Fruit fly (Drosophila melanogaster) whole organism, embryonic: ENCODE results near the gene Mical.

ENCODE experiments used
- C15 ChIP-seq: fragments of 200-800 bp; sonication (Bioruptor generic); IDR thresholded peaks from 3 replicates; pipeline ENCODE4 v1.3.6; 2022; ENCODE audit warnings: missing biosample characterization, missing genetic modification characterization
- CG10565 ChIP-seq: fragments of 200-800 bp; sonication (Bioruptor generic); optimal IDR thresholded peaks from 3 replicates; lab custom pipeline; 2016; ENCODE audit warnings: missing biosample characterization, mild to moderate bottlenecking, missing genetic modification characterization
- CG11560 ChIP-seq: fragments of 200-800 bp; sonication (Bioruptor generic); IDR thresholded peaks from 3 replicates; pipeline ENCODE4 v1.3.6; 2022; ENCODE audit warnings: missing biosample characterization, missing genetic modification characterization
- CG12942 ChIP-seq: fragments of 200-800 bp; sonication (Bioruptor generic); optimal IDR thresholded peaks from 3 replicates; lab custom pipeline; 2016; ENCODE audit warnings: missing biosample characterization, missing genetic modification characterization
- CG16813 ChIP-seq: fragments of 200-800 bp; sonication (Bioruptor generic); IDR thresholded peaks from 3 replicates; pipeline ENCODE4 v1.3.6; 2022; ENCODE audit warnings: missing biosample characterization, missing genetic modification characterization; ENCODE audit not compliant: partially characterized antibody
- CG1832 ChIP-seq: fragments of 200-800 bp; sonication (Bioruptor generic); optimal IDR thresholded peaks from 2 replicates; lab custom pipeline; 2017; ENCODE audit warnings: missing biosample characterization, mild to moderate bottlenecking, missing genetic modification characterization, inconsistent platforms
- CG31388 ChIP-seq: fragments of 200-800 bp; sonication (Bioruptor generic); optimal IDR thresholded peaks from 2 replicates; lab custom pipeline; 2016; ENCODE audit warnings: missing biosample characterization, missing genetic modification characterization
- CG33213 ChIP-seq: fragments of 200-800 bp; sonication (Bioruptor generic); optimal IDR thresholded peaks from 3 replicates; lab custom pipeline; 2016; ENCODE audit warnings: missing biosample characterization, missing genetic modification characterization
- CG34224 ChIP-seq: fragments of 200-800 bp; sonication (Bioruptor generic); IDR thresholded peaks from 3 replicates; pipeline ENCODE4 v1.3.6; 2022; ENCODE audit warnings: missing biosample characterization, missing genetic modification characterization; ENCODE audit not compliant: partially characterized antibody
- CG7556 ChIP-seq: fragments of 200-800 bp; sonication (Bioruptor generic); optimal IDR thresholded peaks from 2 replicates; lab custom pipeline; 2017; ENCODE audit warnings: missing biosample characterization, mild to moderate bottlenecking, missing genetic modification characterization
- CG8944 ChIP-seq: fragments of 200-800 bp; sonication (Bioruptor generic); optimal IDR thresholded peaks from 3 replicates; lab custom pipeline; 2016; ENCODE audit warnings: missing biosample characterization, missing genetic modification characterization
- CG9797 ChIP-seq: fragments of 200-800 bp; sonication (Bioruptor generic); optimal IDR thresholded peaks from 3 replicates; lab custom pipeline; 2018; ENCODE audit warnings: missing biosample characterization, mild to moderate bottlenecking, missing genetic modification characterization
- D19B ChIP-seq: fragments of 200-800 bp; sonication (Bioruptor generic); optimal IDR thresholded peaks from 2 replicates; lab custom pipeline; 2017; ENCODE audit warnings: missing biosample characterization, mild to moderate bottlenecking, missing genetic modification characterization
- Deaf1 ChIP-seq: fragments of 200-800 bp; optimal IDR thresholded peaks from 3 replicates; lab custom pipeline; 2019; ENCODE audit warnings: missing biosample characterization, mild to moderate bottlenecking, missing genetic modification characterization, moderate library complexity
- Gug ChIP-seq: fragments of 200-800 bp; sonication (Bioruptor generic); IDR thresholded peaks from 4 replicates; pipeline ENCODE4 v1.3.6; 2022; ENCODE audit warnings: missing biosample characterization, missing genetic modification characterization
- H2.0 ChIP-seq: fragments of 200-800 bp; sonication (Bioruptor generic); IDR thresholded peaks from 2 replicates; pipeline ENCODE4 v1.3.6; 2022; ENCODE audit warnings: missing biosample characterization, missing genetic modification characterization
- HLHmδ ChIP-seq: fragments of 200-800 bp; sonication (Bioruptor generic); optimal IDR thresholded peaks from 2 replicates; lab custom pipeline; 2018; ENCODE audit warnings: missing biosample characterization, mild to moderate bottlenecking, missing genetic modification characterization, moderate library complexity
- Hr3 ChIP-seq: fragments of 200-800 bp; sonication (Bioruptor generic); optimal IDR thresholded peaks from 3 replicates; lab custom pipeline; 2016; ENCODE audit warnings: missing biosample characterization, missing genetic modification characterization
- Jarid2 ChIP-seq: fragments of 200-800 bp; sonication (Bioruptor generic); optimal IDR thresholded peaks from 3 replicates; lab custom pipeline; 2017; ENCODE audit warnings: mild to moderate bottlenecking, missing biosample characterization, missing genetic modification reagents, missing genetic modification characterization
- NFAT ChIP-seq: fragments of 200-800 bp; sonication (Bioruptor generic); IDR thresholded peaks from 2 replicates; pipeline ENCODE4 v1.3.6; 2022; ENCODE audit warnings: missing biosample characterization, missing genetic modification characterization
- Ravus ChIP-seq: fragments of 200-800 bp; sonication (Bioruptor generic); IDR thresholded peaks from 2 replicates; pipeline ENCODE4 v1.3.6; 2022; ENCODE audit warnings: missing biosample characterization, missing genetic modification characterization
- Rfx ChIP-seq: fragments of 200-800 bp; sonication (Bioruptor generic); IDR thresholded peaks from 2 replicates; pipeline ENCODE4 v1.3.6; 2022; ENCODE audit warnings: missing biosample characterization, missing genetic modification characterization
- Rx ChIP-seq: fragments of 200-800 bp; sonication (Bioruptor generic); IDR thresholded peaks from 2 replicates; pipeline ENCODE4 v1.3.6; 2022; ENCODE audit warnings: missing biosample characterization, missing genetic modification characterization
- Taf1 ChIP-seq: fragments of 200-800 bp; sonication (Bioruptor generic); IDR thresholded peaks from 2 replicates; pipeline ENCODE4 v1.3.6; 2022; ENCODE audit warnings: missing biosample characterization, missing genetic modification characterization
- Trl ChIP-seq, 3 experiments: fragments of >200 bp in 2 of 3; fragments of 200-800 bp in 1 of 3; sonication (Bioruptor generic) in 1 of 3; optimal IDR thresholded peaks; 2 replicates in 1 of 3; 3 replicates in 2 of 3; lab custom pipeline; 2016 to 2017; ENCODE audit warnings: missing biosample characterization in 1 of 3, missing genetic modification characterization in 1 of 3
- ac ChIP-seq: fragments of 200-800 bp; sonication (Bioruptor generic); optimal IDR thresholded peaks from 3 replicates; lab custom pipeline; 2017; ENCODE audit warnings: missing biosample characterization, mild to moderate bottlenecking, missing genetic modification characterization
- al ChIP-seq: fragments of 200-800 bp; sonication (Bioruptor generic); IDR thresholded peaks from 2 replicates; pipeline ENCODE4 v1.3.6; 2022; ENCODE audit warnings: missing biosample characterization, missing genetic modification characterization
- amos ChIP-seq: fragments of 200-800 bp; sonication (Bioruptor generic); IDR thresholded peaks from 2 replicates; pipeline ENCODE4 v1.3.6; 2022; ENCODE audit warnings: missing biosample characterization, missing genetic modification characterization; ENCODE audit not compliant: partially characterized antibody
- bsh ChIP-seq, 2 experiments: fragments of 200-800 bp; sonication (Bioruptor generic); optimal IDR thresholded peaks; 2 replicates each; lab custom pipeline; 2017 to 2018; ENCODE audit warnings: mild to moderate bottlenecking in 2 of 2, missing biosample characterization in 2 of 2, missing genetic modification characterization in 2 of 2, moderate library complexity in 1 of 2
- cas ChIP-seq: fragments of 200-800 bp; sonication (Bioruptor generic); IDR thresholded peaks from 2 replicates; pipeline ENCODE4 v1.3.6; 2022; ENCODE audit warnings: missing biosample characterization, missing genetic modification characterization
- chinmo ChIP-seq: fragments of 200-800 bp; sonication (Bioruptor generic); IDR thresholded peaks from 4 replicates; pipeline ENCODE4 v1.3.6; 2022; ENCODE audit warnings: missing biosample characterization, missing genetic modification characterization; ENCODE audit not compliant: partially characterized antibody
- da ChIP-seq: fragments of 200-800 bp; sonication (Bioruptor generic); optimal IDR thresholded peaks from 2 replicates; lab custom pipeline; 2016; ENCODE audit warnings: missing biosample characterization, missing genetic modification characterization
- dimm ChIP-seq: fragments of 200-800 bp; sonication (Bioruptor generic); IDR thresholded peaks from 2 replicates; pipeline ENCODE4 v1.3.6; 2022; ENCODE audit warnings: missing biosample characterization, missing genetic modification characterization
- dpn ChIP-seq, 2 experiments: fragments of 200-800 bp; sonication (Bioruptor generic); optimal IDR thresholded peaks; 3 replicates each; lab custom pipeline; 2016; ENCODE audit warnings: missing biosample characterization in 2 of 2, missing genetic modification characterization in 2 of 2
- en ChIP-seq: fragments of 200-800 bp; sonication (Bioruptor generic); optimal IDR thresholded peaks from 2 replicates; lab custom pipeline; 2016; ENCODE audit warnings: missing biosample characterization, missing genetic modification characterization
- fd102C ChIP-seq: fragments of 200-800 bp; sonication (Bioruptor generic); optimal IDR thresholded peaks from 2 replicates; lab custom pipeline; 2018; ENCODE audit warnings: missing biosample characterization, mild to moderate bottlenecking, missing genetic modification characterization, moderate library complexity
- her ChIP-seq: fragments of 200-800 bp; sonication (Bioruptor generic); optimal IDR thresholded peaks from 2 replicates; lab custom pipeline; 2016; ENCODE audit warnings: missing biosample characterization, missing genetic modification characterization
- ken ChIP-seq: fragments of 200-800 bp; sonication (Bioruptor generic); IDR thresholded peaks from 3 replicates; pipeline ENCODE4 v1.3.6; 2022; ENCODE audit warnings: missing biosample characterization, missing genetic modification characterization
- knrl ChIP-seq: fragments of 200-800 bp; sonication (Bioruptor generic); IDR thresholded peaks from 3 replicates; pipeline ENCODE4 v1.3.6; 2022; ENCODE audit warnings: missing biosample characterization, missing genetic modification characterization; ENCODE audit not compliant: partially characterized antibody
- repo ChIP-seq: fragments of 200-800 bp; sonication (Bioruptor generic); optimal IDR thresholded peaks from 2 replicates; lab custom pipeline; 2016; ENCODE audit warnings: missing biosample characterization, missing genetic modification characterization
- sc ChIP-seq, 3 experiments: fragments of >200 bp in 2 of 3; fragments of 200-800 bp in 1 of 3; sonication (Bioruptor generic) in 1 of 3; optimal IDR thresholded peaks; 2 replicates in 2 of 3; 3 replicates in 1 of 3; lab custom pipeline; 2017; ENCODE audit warnings: mild to moderate bottlenecking in 1 of 3, missing biosample characterization in 1 of 3, missing genetic modification characterization in 1 of 3, missing genetic modification reagents in 1 of 3
- sens-2 ChIP-seq: fragments of 200-800 bp; sonication (Bioruptor generic); IDR thresholded peaks from 2 replicates; pipeline ENCODE4 v1.3.6; 2022; ENCODE audit warnings: missing biosample characterization, missing genetic modification characterization
- sna ChIP-seq: fragments of 200-800 bp; sonication (Bioruptor generic); IDR thresholded peaks from 2 replicates; pipeline ENCODE4 v1.3.6; 2022; ENCODE audit warnings: missing biosample characterization, missing genetic modification characterization; ENCODE audit not compliant: partially characterized antibody
- tll ChIP-seq, 2 experiments: fragments of 200-800 bp in 1 of 2; fragments of >200 bp in 1 of 2; sonication (Bioruptor generic) in 1 of 2; optimal IDR thresholded peaks; 2 replicates each; lab custom pipeline; 2017 to 2019; ENCODE audit warnings: missing biosample characterization in 2 of 2, missing genetic modification characterization in 2 of 2, mild to moderate bottlenecking in 1 of 2, moderate library complexity in 1 of 2
- tx ChIP-seq: fragments of 200-800 bp; sonication (Bioruptor generic); optimal IDR thresholded peaks from 2 replicates; lab custom pipeline; 2016; ENCODE audit warnings: missing biosample characterization, missing genetic modification characterization
- wdn ChIP-seq: fragments of 200-800 bp; sonication (Bioruptor generic); IDR thresholded peaks from 2 replicates; pipeline ENCODE4 v1.3.6; 2022; ENCODE audit warnings: missing biosample characterization, missing genetic modification characterization
- zf30C ChIP-seq: fragments of 200-800 bp; sonication (Bioruptor generic); optimal IDR thresholded peaks from 3 replicates; lab custom pipeline; 2018; ENCODE audit warnings: missing biosample characterization, mild to moderate bottlenecking, missing genetic modification characterization

The Mical gene

dm6 chr3R:10087206-10087927 is 44.7 kb upstream of the Mical start (continued):
- peak; percentile 43 for TF ChIP-seq Deaf1 (tag; lab: Kevin White, UChicago)
- TF ChIP-seq dimm (GFP tag; lab: Robert Waterston, UW), result no peak
- TF ChIP-seq Jarid2 (GFP tag; lab: Kevin White, UChicago), result no peak
- peak; percentile 69 for TF ChIP-seq her (GFP tag; lab: Kevin White, UChicago)
- TF ChIP-seq H2.0 (GFP tag; lab: Robert Waterston, UW), result peak; percentile 67
- no peak for TF ChIP-seq CG31388 (GFP tag; lab: Kevin White, UChicago)
- TF ChIP-seq cas (GFP tag; lab: Robert Waterston, UW), result no peak
- TF ChIP-seq CG8944, result peak; percentile 69
- no peak for TF ChIP-seq en (GFP tag; lab: Kevin White, UChicago)
- TF ChIP-seq tx (GFP tag; lab: Kevin White, UChicago), result peak; percentile 39
- TF ChIP-seq dpn (GFP tag; optimal IDR thresholded peaks at IDR 0.05; lab: Kevin White, UChicago), result peak; percentile 71 to 82
- peak; percentile 49; the same call in 1 of the 2 replicates for TF ChIP-seq sens-2 (GFP tag; lab: Robert Waterston, UW)
- peak; percentile 77 for TF ChIP-seq Gug
- 0 out of 2 replicates have a peak, but pooled peaks have one; percentile 28 for TF ChIP-seq sna (GFP tag; lab: Robert Waterston, UW)
- TF ChIP-seq fd102C (GFP tag; lab: Kevin White, UChicago), result no peak
- no peak for TF ChIP-seq CG9797
- peak; percentile 65; the same call in 2 of the 3 replicates for TF ChIP-seq ken (GFP tag; lab: Robert Waterston, UW)
- peak; percentile 82 to 95 for TF ChIP-seq Trl (optimal IDR thresholded peaks at IDR 0.05; lab: Kevin White, UChicago)
- TF ChIP-seq Trl (GFP tag; optimal IDR thresholded peaks at IDR 0.05; lab: Kevin White, UChicago), result peak; percentile 49
- TF ChIP-seq ac, result no peak
- TF ChIP-seq CG10565 (GFP tag; lab: Kevin White, UChicago), result no peak
- peak; percentile 72 for TF ChIP-seq CG33213
- TF ChIP-seq NFAT (GFP tag; lab: Robert Waterston, UW), result peak; percentile 56
- TF ChIP-seq zf30C (GFP tag; lab: Kevin White, UChicago), result no peak
- peak; percentile 54 for TF ChIP-seq da
- peak; percentile 49 for TF ChIP-seq repo (GFP tag; lab: Kevin White, UChicago)
- peak; percentile 4; the same call in 1 of the 2 replicates for TF ChIP-seq Ravus (GFP tag; lab: Robert Waterston, UW)
- peak; percentile 59; the same call in 1 of the 3 replicates for TF ChIP-seq C15 (GFP tag; lab: Robert Waterston, UW)
- TF ChIP-seq amos, result no peak
- peak; percentile 99 for TF ChIP-seq chinmo (GFP tag; lab: Robert Waterston, UW)
- TF ChIP-seq CG1832 (GFP tag; lab: Kevin White, UChicago), result peak; percentile 80
- no peak for TF ChIP-seq HLHmδ (GFP tag; lab: Kevin White, UChicago)
- 0 out of 3 replicates have a peak, but pooled peaks have one; percentile 34 for TF ChIP-seq CG11560 (tag; lab: Robert Waterston, UW)
- peak; percentile 42 for TF ChIP-seq Hr3
- TF ChIP-seq CG7556, result peak; percentile 48
- peak; percentile 63; the same call in 1 of the 2 replicates for TF ChIP-seq Taf1 (GFP tag; lab: Robert Waterston, UW)
- peak; percentile 77 for TF ChIP-seq Rfx (GFP tag; lab: Robert Waterston, UW)
- peak; percentile 54 for TF ChIP-seq Rx
- TF ChIP-seq tll (GFP tag; optimal IDR thresholded peaks at IDR 0.05; lab: Kevin White, UChicago), result no peak
- TF ChIP-seq knrl (GFP tag; lab: Robert Waterston, UW), result 0 out of 3 replicates have a peak, but pooled peaks have one; percentile 16
- TF ChIP-seq wdn, result 0 out of 2 replicates have a peak, but pooled peaks have one; percentile 10
- no peak for TF ChIP-seq CG34224 (GFP tag; lab: Robert Waterston, UW)
- TF ChIP-seq CG16813, result no peak
- peak; percentile 78 for TF ChIP-seq al
- TF ChIP-seq D19B (GFP tag; lab: Kevin White, UChicago), result peak; percentile 39
- peak; percentile 59 to 78 for TF ChIP-seq bsh (GFP tag; optimal IDR thresholded peaks at IDR 0.05; lab: Kevin White, UChicago)
- TF ChIP-seq sc (optimal IDR thresholded peaks at IDR 0.05; lab: Kevin White, UChicago), result no peak
- no peak for TF ChIP-seq sc (GFP tag; optimal IDR thresholded peaks at IDR 0.05; lab: Kevin White, UChicago)
- TF ChIP-seq CG12942, result peak; percentile 39
